Fruit fly (Drosophila melanogaster) whole organism, embryonic: ENCODE measurements around the gene CG14327.

ENCODE experiments used
- Bdp1 ChIP-seq: fragments of 200-800 bp; sonication (Bioruptor generic); optimal IDR thresholded peaks from 3 replicates; lab custom pipeline; 2016; ENCODE audit warnings: missing biosample characterization, missing genetic modification characterization
- Bgb ChIP-seq: fragments of 200-800 bp; sonication (Bioruptor generic); IDR thresholded peaks from 2 replicates; pipeline ENCODE4 v1.3.6; 2022; ENCODE audit warnings: missing biosample characterization, missing genetic modification characterization; ENCODE audit not compliant: partially characterized antibody
- CG11456 ChIP-seq: fragments of 200-800 bp; sonication (Bioruptor generic); IDR thresholded peaks from 3 replicates; pipeline ENCODE4 v1.3.6; 2022; ENCODE audit warnings: missing biosample characterization, missing genetic modification characterization
- CG12236 ChIP-seq: fragments of 200-800 bp; sonication (Bioruptor generic); optimal IDR thresholded peaks from 2 replicates; lab custom pipeline; 2016; ENCODE audit warnings: missing biosample characterization, missing genetic modification characterization
- CG12299 ChIP-seq: fragments of 200-800 bp; sonication (Bioruptor generic); optimal IDR thresholded peaks from 2 replicates; lab custom pipeline; 2018; ENCODE audit warnings: missing biosample characterization, mild to moderate bottlenecking, missing genetic modification characterization
- CG1233 ChIP-seq: fragments of 200-800 bp; sonication (Bioruptor generic); optimal IDR thresholded peaks from 4 replicates; lab custom pipeline; 2018; ENCODE audit warnings: missing biosample characterization, mild to moderate bottlenecking, missing genetic modification characterization
- CG12391 ChIP-seq: fragments of 200-800 bp; sonication (Bioruptor generic); optimal IDR thresholded peaks from 3 replicates; lab custom pipeline; 2018; ENCODE audit warnings: missing biosample characterization, mild to moderate bottlenecking, missing genetic modification characterization, moderate library complexity
- CG13296 ChIP-seq: fragments of 200-800 bp; sonication (Bioruptor generic); optimal IDR thresholded peaks from 3 replicates; lab custom pipeline; 2018; ENCODE audit warnings: missing biosample characterization, mild to moderate bottlenecking, missing genetic modification characterization
- CG17186 ChIP-seq: fragments of 200-800 bp; sonication (Bioruptor generic); optimal IDR thresholded peaks from 3 replicates; lab custom pipeline; 2017; ENCODE audit warnings: missing biosample characterization, missing genetic modification reagents, missing genetic modification characterization
- CG2712 ChIP-seq: fragments of 200-800 bp; optimal IDR thresholded peaks from 3 replicates; lab custom pipeline; 2019; ENCODE audit warnings: missing biosample characterization, mild to moderate bottlenecking, missing genetic modification characterization, moderate library complexity
- CG30403 ChIP-seq: fragments of 200-800 bp; sonication (Bioruptor generic); optimal IDR thresholded peaks from 3 replicates; lab custom pipeline; 2016; ENCODE audit warnings: missing biosample characterization, missing genetic modification characterization
- CG30431 ChIP-seq: fragments of 200-800 bp; sonication (Bioruptor generic); optimal IDR thresholded peaks from 2 replicates; lab custom pipeline; 2017; ENCODE audit warnings: missing biosample characterization, missing genetic modification characterization
- CG31224 ChIP-seq: fragments of 200-800 bp; sonication (Bioruptor generic); IDR thresholded peaks from 2 replicates; pipeline ENCODE4 v1.3.6; 2022; ENCODE audit warnings: missing biosample characterization, missing genetic modification characterization
- CG5245 ChIP-seq: fragments of 200-800 bp; sonication (Bioruptor generic); optimal IDR thresholded peaks from 3 replicates; lab custom pipeline; 2016; ENCODE audit warnings: missing biosample characterization, missing genetic modification characterization
- CG6175 ChIP-seq: fragments of 200-800 bp; sonication (Bioruptor generic); IDR thresholded peaks from 3 replicates; pipeline ENCODE4 v1.3.6; 2022; ENCODE audit warnings: missing biosample characterization, missing genetic modification characterization
- CG7839 ChIP-seq: fragments of 200-800 bp; sonication (Bioruptor generic); optimal IDR thresholded peaks from 3 replicates; lab custom pipeline; 2018; ENCODE audit warnings: missing biosample characterization, mild to moderate bottlenecking, missing genetic modification characterization, moderate library complexity
- CG8388 ChIP-seq: fragments of 200-800 bp; sonication (Bioruptor generic); optimal IDR thresholded peaks from 2 replicates; lab custom pipeline; 2019; ENCODE audit warnings: missing biosample characterization, mild to moderate bottlenecking, missing genetic modification characterization, moderate library complexity
- CG8765 ChIP-seq: fragments of 200-800 bp; sonication (Bioruptor generic); IDR thresholded peaks from 2 replicates; pipeline ENCODE4 v1.3.6; 2022; ENCODE audit warnings: missing biosample characterization, missing genetic modification characterization
- CG9609 ChIP-seq: fragments of 200-800 bp; sonication (Bioruptor generic); optimal IDR thresholded peaks from 3 replicates; lab custom pipeline; 2016; ENCODE audit warnings: missing biosample characterization, missing genetic modification characterization
- CG9797 ChIP-seq: fragments of 200-800 bp; sonication (Bioruptor generic); optimal IDR thresholded peaks from 3 replicates; lab custom pipeline; 2018; ENCODE audit warnings: missing biosample characterization, mild to moderate bottlenecking, missing genetic modification characterization
- CoRest ChIP-seq: fragments of 200-800 bp; sonication (Bioruptor generic); optimal IDR thresholded peaks from 3 replicates; lab custom pipeline; 2018; ENCODE audit warnings: missing biosample characterization, mild to moderate bottlenecking, missing genetic modification characterization, moderate library complexity
- Doc3 ChIP-seq: fragments of 200-800 bp; sonication (Bioruptor generic); IDR thresholded peaks from 3 replicates; pipeline ENCODE4 v1.3.6; 2022; ENCODE audit warnings: missing biosample characterization, missing genetic modification characterization; ENCODE audit not compliant: partially characterized antibody
- ERR ChIP-seq: fragments of 200-800 bp; sonication (Bioruptor generic); optimal IDR thresholded peaks from 2 replicates; lab custom pipeline; 2016; ENCODE audit warnings: missing biosample characterization, missing genetic modification characterization
- H2.0 ChIP-seq: fragments of 200-800 bp; sonication (Bioruptor generic); IDR thresholded peaks from 2 replicates; pipeline ENCODE4 v1.3.6; 2022; ENCODE audit warnings: missing biosample characterization, missing genetic modification characterization
- Hsf ChIP-seq: fragments of 200-800 bp; sonication (Bioruptor generic); optimal IDR thresholded peaks from 3 replicates; lab custom pipeline; 2016; ENCODE audit warnings: missing biosample characterization, missing genetic modification characterization
- Oli ChIP-seq: fragments of 200-800 bp; sonication (Bioruptor generic); optimal IDR thresholded peaks from 2 replicates; lab custom pipeline; 2018; ENCODE audit warnings: missing biosample characterization, mild to moderate bottlenecking, missing genetic modification characterization, moderate library complexity
- Optix ChIP-seq: fragments of 200-800 bp; sonication (Bioruptor generic); IDR thresholded peaks from 3 replicates; pipeline ENCODE4 v1.3.6; 2022; ENCODE audit warnings: missing biosample characterization, missing genetic modification characterization
- Scr ChIP-seq: fragments of 200-800 bp; sonication (Bioruptor generic); IDR thresholded peaks from 2 replicates; pipeline ENCODE4 v1.3.6; 2022; ENCODE audit warnings: missing biosample characterization, missing genetic modification characterization; ENCODE audit not compliant: partially characterized antibody
- TFAM ChIP-seq: fragments of 200-800 bp; sonication (Bioruptor generic); optimal IDR thresholded peaks from 2 replicates; lab custom pipeline; 2017; ENCODE audit warnings: missing biosample characterization, missing genetic modification characterization, inconsistent platforms
- Xrp1 ChIP-seq: fragments of 200-800 bp; sonication (Bioruptor generic); IDR thresholded peaks from 2 replicates; pipeline ENCODE4 v1.3.6; 2022; ENCODE audit warnings: missing biosample characterization, missing genetic modification characterization
- aop ChIP-seq: fragments of 200-800 bp; sonication (Bioruptor generic); IDR thresholded peaks from 2 replicates; pipeline ENCODE4 v1.3.6; 2022; ENCODE audit warnings: missing biosample characterization, missing genetic modification characterization
- ase ChIP-seq: fragments of 200-800 bp; sonication (Bioruptor generic); IDR thresholded peaks from 3 replicates; pipeline ENCODE4 v1.3.6; 2022; ENCODE audit warnings: missing biosample characterization, missing genetic modification characterization
- az2 ChIP-seq: fragments of 200-800 bp; sonication (Bioruptor generic); optimal IDR thresholded peaks from 3 replicates; lab custom pipeline; 2016; ENCODE audit warnings: missing biosample characterization, missing genetic modification characterization
- bsh ChIP-seq, 2 experiments: fragments of 200-800 bp; sonication (Bioruptor generic); optimal IDR thresholded peaks; 2 replicates each; lab custom pipeline; 2017 to 2018; ENCODE audit warnings: mild to moderate bottlenecking in 2 of 2, missing biosample characterization in 2 of 2, missing genetic modification characterization in 2 of 2, moderate library complexity in 1 of 2
- emc ChIP-seq: fragments of 200-800 bp; sonication (Bioruptor generic); optimal IDR thresholded peaks from 2 replicates; lab custom pipeline; 2016; ENCODE audit warnings: missing biosample characterization, missing genetic modification characterization
- ewg ChIP-seq: fragments of 200-800 bp; sonication (Bioruptor generic); optimal IDR thresholded peaks from 3 replicates; lab custom pipeline; 2017; ENCODE audit warnings: mild to moderate bottlenecking, missing biosample characterization, missing genetic modification reagents, missing genetic modification characterization
- fru ChIP-seq: fragments of >200 bp; optimal IDR thresholded peaks from 2 replicates; lab custom pipeline; 2017
- gem ChIP-seq: fragments of 200-800 bp; sonication (Bioruptor generic); optimal IDR thresholded peaks from 2 replicates; lab custom pipeline; 2019; ENCODE audit warnings: missing biosample characterization, mild to moderate bottlenecking, missing genetic modification characterization, moderate library complexity
- gfzf ChIP-seq: fragments of 200-800 bp; sonication (Bioruptor generic); optimal IDR thresholded peaks from 2 replicates; lab custom pipeline; 2016; ENCODE audit warnings: missing biosample characterization, mild to moderate bottlenecking, missing genetic modification characterization, moderate library complexity
- her ChIP-seq: fragments of 200-800 bp; sonication (Bioruptor generic); optimal IDR thresholded peaks from 2 replicates; lab custom pipeline; 2016; ENCODE audit warnings: missing biosample characterization, missing genetic modification characterization
- ind ChIP-seq: fragments of 200-800 bp; sonication (Bioruptor generic); optimal IDR thresholded peaks from 3 replicates; lab custom pipeline; 2016; ENCODE audit warnings: missing biosample characterization, missing genetic modification characterization
- knrl ChIP-seq: fragments of 200-800 bp; sonication (Bioruptor generic); IDR thresholded peaks from 3 replicates; pipeline ENCODE4 v1.3.6; 2022; ENCODE audit warnings: missing biosample characterization, missing genetic modification characterization; ENCODE audit not compliant: partially characterized antibody
- lbe ChIP-seq: fragments of 200-800 bp; sonication (Bioruptor generic); optimal IDR thresholded peaks from 2 replicates; lab custom pipeline; 2016; ENCODE audit warnings: missing biosample characterization, mild to moderate bottlenecking, missing genetic modification characterization
- lov ChIP-seq, 2 experiments: fragments of 200-800 bp in 1 of 2; fragments of >200 bp in 1 of 2; sonication (Bioruptor generic) in 1 of 2; IDR thresholded peaks in 1 of 2; optimal IDR thresholded peaks in 1 of 2; 2 replicates in 1 of 2; 3 replicates in 1 of 2; pipeline versions ENCODE4 v1.3.6 to Lab custom; 2017 to 2022; ENCODE audit warnings: missing biosample characterization in 1 of 2, missing genetic modification characterization in 1 of 2
- pita ChIP-seq: fragments of 200-800 bp; sonication (Bioruptor generic); optimal IDR thresholded peaks from 2 replicates; lab custom pipeline; 2017; ENCODE audit warnings: missing biosample characterization, mild to moderate bottlenecking, missing genetic modification characterization
- pum ChIP-seq: fragments of 200-800 bp; sonication (Bioruptor generic); optimal IDR thresholded peaks from 2 replicates; lab custom pipeline; 2016; ENCODE audit warnings: missing biosample characterization, missing genetic modification characterization
- run ChIP-seq: fragments of 200-800 bp; sonication (Bioruptor generic); optimal IDR thresholded peaks from 3 replicates; lab custom pipeline; 2018; ENCODE audit warnings: missing biosample characterization, mild to moderate bottlenecking, missing genetic modification characterization
- sd ChIP-seq: fragments of 200-800 bp; sonication (Bioruptor generic); optimal IDR thresholded peaks from 3 replicates; lab custom pipeline; 2018; ENCODE audit warnings: missing biosample characterization, mild to moderate bottlenecking, missing genetic modification characterization, moderate library complexity
- sisA ChIP-seq: fragments of 200-800 bp; sonication (Bioruptor generic); IDR thresholded peaks from 2 replicates; pipeline ENCODE4 v1.3.6; 2022; ENCODE audit warnings: missing biosample characterization, missing genetic modification characterization
- sr ChIP-seq: fragments of 200-800 bp; sonication (Bioruptor generic); IDR thresholded peaks from 3 replicates; pipeline ENCODE4 v1.3.6; 2022; ENCODE audit warnings: missing biosample characterization, missing genetic modification characterization
- ttk ChIP-seq: fragments of 200-800 bp; sonication (Bioruptor generic); IDR thresholded peaks from 2 replicates; pipeline ENCODE4 v2.1.2; 2022; ENCODE audit warnings: missing biosample characterization, missing genetic modification characterization
- twi ChIP-seq: fragments of 200-800 bp; optimal IDR thresholded peaks from 2 replicates; lab custom pipeline; 2019; ENCODE audit warnings: missing biosample characterization, mild to moderate bottlenecking, missing genetic modification characterization, moderate library complexity

CG14327 gene

DNA sequence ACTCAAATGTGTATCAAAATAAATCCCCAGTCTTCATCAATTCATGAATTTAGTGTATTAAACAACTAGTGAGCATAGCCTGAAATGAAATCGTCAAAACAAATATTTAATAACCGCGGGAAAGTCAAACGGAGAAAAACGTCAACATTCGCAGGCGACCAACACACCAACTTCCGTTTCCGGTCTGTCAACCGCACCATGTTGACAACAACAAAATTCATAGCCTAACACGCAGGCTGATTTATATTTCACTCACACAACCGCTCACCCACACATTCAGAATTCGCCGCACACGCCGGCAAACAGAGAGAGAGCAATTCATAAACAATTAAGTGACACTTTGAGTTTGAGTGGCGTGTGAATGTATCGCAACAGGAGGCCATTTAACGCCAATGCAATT, 41.5 kb downstream of the CG14327 start (continued):
- TF ChIP-seq her (GFP tag; lab: Kevin White, UChicago) (no peak), CG9609 (GFP tag; lab: Kevin White, UChicago) (no peak), CG31224 (GFP tag; lab: Robert Waterston, UW) (no peak), lov (optimal IDR thresholded peaks at IDR 0.05; lab: Kevin White, UChicago) (no peak), lov (GFP tag; IDR thresholded peaks at IDR 0.05; lab: Robert Waterston, UW) (peak; percentile 77; the same call in 2 of the 3 replicates), pum (GFP tag; lab: Kevin White, UChicago) (no peak), sr (GFP tag; lab: Robert Waterston, UW) (no peak), CG7839 (tag; lab: Kevin White, UChicago) (no peak), bsh (GFP tag; optimal IDR thresholded peaks at IDR 0.05; lab: Kevin White, UChicago) (peak in 1 of 2 experiments; percentile 46), Optix (no peak; the same call in 2 of the 3 replicates), sisA (GFP tag; lab: Robert Waterston, UW) (no peak), CG12391 (tag; lab: Kevin White, UChicago) (peak; percentile 30), lbe (GFP tag; lab: Kevin White, UChicago) (no peak), CG8388 (GFP tag; lab: Kevin White, UChicago) (peak; percentile 48), CG5245 (GFP tag; lab: Kevin White, UChicago) (no peak), pita (GFP tag; lab: Kevin White, UChicago) (no peak), ind (GFP tag; lab: Kevin White, UChicago) (no peak), knrl (GFP tag; lab: Robert Waterston, UW) (no peak), ERR (GFP tag; lab: Kevin White, UChicago) (no peak), Bdp1 (GFP tag; lab: Kevin White, UChicago) (no peak), Oli (tag; lab: Kevin White, UChicago) (peak; percentile 5), emc (GFP tag; lab: Kevin White, UChicago) (no peak), Xrp1 (GFP tag; lab: Robert Waterston, UW) (no peak), twi (tag; lab: Kevin White, UChicago) (peak; percentile 2), TFAM (GFP tag; lab: Kevin White, UChicago) (no peak), CG17186 (GFP tag; lab: Kevin White, UChicago) (no peak), CG8765 (no peak), Scr (GFP tag; lab: Robert Waterston, UW) (no peak), CG30431 (GFP tag; lab: Kevin White, UChicago) (no peak), run (tag; lab: Kevin White, UChicago) (no peak), CG1233 (GFP tag; lab: Kevin White, UChicago) (peak; percentile 61), Hsf (no peak), CG11456 (GFP tag; lab: Robert Waterston, UW) (no peak), CG12236 (no peak), ewg (GFP tag; lab: Kevin White, UChicago) (peak; percentile 15), H2.0 (GFP tag; lab: Robert Waterston, UW) (no peak), fru (lab: Kevin White, UChicago) (no peak), ase (no peak), CG9797 (GFP tag; lab: Kevin White, UChicago) (no peak), gfzf (GFP tag; lab: Kevin White, UChicago) (no peak), CG6175 (GFP tag; lab: Robert Waterston, UW) (no peak), CG30403 (GFP tag; lab: Kevin White, UChicago) (no peak), ttk (GFP tag; lab: Robert Waterston, UW) (no peak), sd (no peak), CG13296 (GFP tag; lab: Kevin White, UChicago) (peak; percentile 13), aop (GFP tag; lab: Robert Waterston, UW) (no peak), CG12299 (tag; lab: Kevin White, UChicago) (no peak), az2 (no peak), gem (tag; lab: Kevin White, UChicago) (peak; percentile 9), Doc3 (no peak), Bgb (no peak), CG2712 (no peak), CoRest (tag; lab: Kevin White, UChicago) (peak; percentile 33)
